Worm (Caenorhabditis elegans) whole organism, mixed stage, embryonic: ENCODE data around the gene des-2.

Experiments used
- bed-3 ChIP-seq: fragments of 200-800 bp; sonication (Bioruptor generic); optimal IDR thresholded peaks from 3 replicates; lab custom pipeline; 2018; ENCODE audit warnings: mild to moderate bottlenecking, missing genetic modification characterization, moderate library complexity, missing compliant biosample characterization
- ceh-83 ChIP-seq: fragments of 200-800 bp; sonication (Bioruptor generic); optimal IDR thresholded peaks from 2 replicates; lab custom pipeline; 2018; ENCODE audit warnings: mild to moderate bottlenecking, missing genetic modification characterization, missing compliant biosample characterization
- ces-1 ChIP-seq: fragments of 150-350 bp; optimal IDR thresholded peaks from 2 replicates; lab custom pipeline; 2014; ENCODE audit warnings: missing biosample characterization, missing genetic modification reagents, missing genetic modification characterization
- elt-1 ChIP-seq: sonication (generic microtip); optimal IDR thresholded peaks from 2 replicates; lab custom pipeline; 2017; ENCODE audit warnings: missing genetic modification characterization, mild to moderate bottlenecking, missing compliant biosample characterization, antibody characterized with exemption, moderate library complexity, borderline replicate concordance; ENCODE audit not compliant: insufficient read depth
- flh-1 ChIP-seq: fragments of 200-800 bp; sonication (Bioruptor generic); optimal IDR thresholded peaks from 2 replicates; lab custom pipeline; 2018; ENCODE audit warnings: mild to moderate bottlenecking, missing genetic modification characterization, moderate library complexity, missing compliant biosample characterization
- lin-32 ChIP-seq: fragments of 200-800 bp; sonication (Bioruptor generic); optimal IDR thresholded peaks from 2 replicates; lab custom pipeline; 2018; ENCODE audit warnings: mild to moderate bottlenecking, missing genetic modification characterization, missing compliant biosample characterization
- mep-1 ChIP-seq: fragments of 150-350 bp; optimal IDR thresholded peaks from 2 replicates; lab custom pipeline; 2017; ENCODE audit warnings: missing biosample characterization, missing genetic modification reagents, missing genetic modification characterization, inconsistent platforms
- nhr-12 ChIP-seq: fragments of 150-350 bp; optimal IDR thresholded peaks from 2 replicates; lab custom pipeline; 2014; ENCODE audit warnings: missing biosample characterization, missing genetic modification characterization
- nhr-76 ChIP-seq: sonication (generic microtip); optimal IDR thresholded peaks from 2 replicates; lab custom pipeline; 2017; ENCODE audit warnings: missing biosample characterization, missing genetic modification characterization
- pha-4 ChIP-seq: fragments of 150-350 bp; optimal IDR thresholded peaks from 2 replicates; lab custom pipeline; 2018; ENCODE audit warnings: missing biosample characterization, missing genetic modification reagents, missing genetic modification characterization
- snpc-4 ChIP-seq: fragments of 150-350 bp; optimal IDR thresholded peaks from 2 replicates; lab custom pipeline; 2014; ENCODE audit warnings: missing biosample characterization, missing genetic modification characterization
- sptf-1 ChIP-seq: sonication (generic microtip); optimal IDR thresholded peaks from 2 replicates; lab custom pipeline; 2017; ENCODE audit warnings: mild to moderate bottlenecking, missing genetic modification characterization, moderate library complexity, missing compliant biosample characterization

DNA sequence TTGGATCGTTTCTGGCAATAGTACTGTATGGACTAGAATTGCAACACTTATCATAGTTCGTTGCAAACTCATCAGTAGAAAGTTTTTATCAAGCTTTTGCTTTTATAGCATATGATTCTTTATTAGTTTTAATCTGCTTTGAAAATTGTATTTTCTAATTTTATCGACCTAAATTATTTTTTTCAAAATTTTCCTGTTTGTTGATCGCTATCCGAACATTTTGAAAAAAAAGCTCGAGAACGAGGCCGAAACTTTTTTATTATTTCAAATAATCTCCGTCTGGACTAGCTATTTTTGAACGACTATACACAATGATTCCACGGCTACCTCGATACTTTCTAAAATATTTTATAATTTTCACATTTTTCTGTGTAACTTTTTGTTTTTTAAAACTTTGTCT is 35.1 kb downstream of the des-2 start, which contains the start of gene F55C10.4:
- TF ChIP-seq sptf-1 (no peak), elt-1 (tag; lab: Kevin White, UChicago) (no peak), mep-1 (tag; lab: Kevin White, UChicago) (no peak), ces-1 (GFP tag; lab: Kevin White, UChicago) (no peak), bed-3 (no peak), nhr-76 (no peak), flh-1 (GFP tag; lab: Kevin White, UChicago) (no peak), nhr-12 (tag; lab: Kevin White, UChicago) (no peak), lin-32 (GFP tag; lab: Kevin White, UChicago) (no peak), pha-4 (tag; lab: Kevin White, UChicago) (no peak), snpc-4 (tag; lab: Kevin White, UChicago) (no peak), ceh-83 (GFP tag; lab: Kevin White, UChicago) (no peak)
